Fruit fly (Drosophila melanogaster): ENCODE measurements around the gene CG14933.

dm6 chr2L:11849658-11850057, 7.0 kb downstream of the CG14933 start, which contains the start of gene Mal-B2:
- TF ChIP-seq CG8478 (optimal IDR thresholded peaks at IDR 0.05) (no peak), CTCF (optimal IDR thresholded peaks at IDR 0.05) (no peak)
